Worm (Caenorhabditis elegans) whole organism, L3 larva: ENCODE measurements around the gene C35A5.5.

Experiments used
- ceh-82 ChIP-seq: fragments of 150-350 bp; optimal IDR thresholded peaks from 2 replicates; lab custom pipeline; 2014; ENCODE audit warnings: missing biosample characterization, missing genetic modification characterization
- ceh-9 ChIP-seq: sonication (generic microtip); optimal IDR thresholded peaks from 2 replicates; lab custom pipeline; 2018; ENCODE audit warnings: missing biosample characterization, missing genetic modification characterization
- egl-27 ChIP-seq: sonication (generic microtip); optimal IDR thresholded peaks from 4 replicates; lab custom pipeline; 2017; ENCODE audit warnings: missing biosample characterization, missing genetic modification reagents, missing genetic modification characterization
- elt-2 ChIP-seq: sonication (generic microtip); optimal IDR thresholded peaks from 2 replicates; lab custom pipeline; 2016; ENCODE audit warnings: missing genetic modification reagents, mild to moderate bottlenecking, missing genetic modification characterization, missing compliant biosample characterization
- jun-1 ChIP-seq: fragments of 150-350 bp; optimal IDR thresholded peaks from 2 replicates; lab custom pipeline; 2014; ENCODE audit warnings: missing biosample characterization, missing genetic modification reagents, missing genetic modification characterization
- lin-15B ChIP-seq: fragments of 150-350 bp; optimal IDR thresholded peaks from 2 replicates; lab custom pipeline; 2014; ENCODE audit warnings: missing biosample characterization, missing genetic modification characterization
- nhr-11 ChIP-seq: fragments of 150-350 bp; optimal IDR thresholded peaks from 2 replicates; lab custom pipeline; 2014; ENCODE audit warnings: missing biosample characterization, missing genetic modification characterization
- pqm-1 ChIP-seq: fragments of 150-350 bp; optimal IDR thresholded peaks from 2 replicates; lab custom pipeline; 2017; ENCODE audit warnings: missing biosample characterization, missing genetic modification characterization, inconsistent platforms
- skn-1 ChIP-seq: fragments of 150-350 bp; optimal IDR thresholded peaks from 2 replicates; lab custom pipeline; 2014; ENCODE audit warnings: missing biosample characterization, missing genetic modification characterization
- tbx-2 ChIP-seq: sonication (generic microtip); optimal IDR thresholded peaks from 2 replicates; lab custom pipeline; 2016; ENCODE audit warnings: mild to moderate bottlenecking, missing genetic modification characterization, missing compliant biosample characterization
- unc-39 ChIP-seq: sonication (generic microtip); optimal IDR thresholded peaks from 4 replicates; lab custom pipeline; 2017; ENCODE audit warnings: missing biosample characterization, missing genetic modification characterization
- unc-62 ChIP-seq: fragments of 150-350 bp; sonication (generic microtip); optimal IDR thresholded peaks from 4 replicates; lab custom pipeline; 2014; ENCODE audit warnings: missing biosample characterization, missing genetic modification reagents, missing genetic modification characterization

DNA sequence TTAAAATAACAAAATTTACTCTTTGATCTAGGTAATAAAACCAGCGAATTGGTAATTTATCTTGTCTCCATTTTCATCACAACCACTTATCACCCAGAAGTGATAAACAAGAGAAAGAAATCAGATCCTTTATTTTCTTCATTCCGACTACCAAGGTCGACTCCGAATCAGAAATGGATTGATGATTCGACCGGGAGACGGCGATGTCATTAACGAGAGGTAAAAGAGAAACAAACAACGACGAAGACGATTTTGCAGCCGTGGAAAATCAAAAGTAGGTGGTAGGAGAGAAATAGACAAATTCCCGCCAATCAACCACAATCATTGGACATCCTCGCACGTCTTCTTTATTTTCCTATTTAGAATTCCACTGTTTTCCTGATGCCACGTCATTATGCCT, 51.4 kb downstream of the C35A5.5 start:
- TF ChIP-seq unc-39 (tag; lab: Kevin White, UChicago) (no peak), ceh-82 (no peak), tbx-2 (tag; lab: Kevin White, UChicago) (no peak), pqm-1 (tag; lab: Kevin White, UChicago) (no peak), elt-2 (tag; lab: Kevin White, UChicago) (no peak), lin-15B (tag; lab: Kevin White, UChicago) (no peak), skn-1 (tag; lab: Kevin White, UChicago) (no peak), nhr-11 (tag; lab: Kevin White, UChicago) (no peak), jun-1 (tag; lab: Kevin White, UChicago) (no peak), egl-27 (no peak), ceh-9 (tag; lab: Kevin White, UChicago) (no peak), unc-62 (GFP tag; lab: Kevin White, UChicago) (no peak)
